Worm (Caenorhabditis elegans) whole organism, midembryonic: ENCODE results near the gene F45E1.2.

Experiments
- T22C8.4 ChIP-seq: fragments of 200-800 bp; sonication (Bioruptor generic); IDR thresholded peaks from 2 replicates; pipeline ENCODE4 v1.3.6; 2022; ENCODE audit warnings: missing genetic modification characterization, missing compliant biosample characterization
- cog-1 ChIP-seq: sonication (generic microtip); optimal IDR thresholded peaks from 2 replicates; lab custom pipeline; 2016; ENCODE audit warnings: missing genetic modification characterization, missing compliant biosample characterization
- flt-1 ChIP-seq: fragments of 200-800 bp; sonication (Bioruptor generic); IDR thresholded peaks from 2 replicates; pipeline ENCODE4 v1.3.6; 2022; ENCODE audit warnings: missing genetic modification characterization, missing compliant biosample characterization
- med-1 ChIP-seq: sonication (generic microtip); optimal IDR thresholded peaks from 2 replicates; lab custom pipeline; 2017; ENCODE audit warnings: missing genetic modification characterization, mild to moderate bottlenecking, missing compliant biosample characterization, antibody characterized with exemption, missing genetic modification reagents; ENCODE audit not compliant: insufficient read depth
- ref-1 ChIP-seq: fragments of 200-800 bp; sonication (Bioruptor generic); conservative IDR thresholded peaks from 2 replicates; pipeline ENCODE4 v1.3.6; 2022; ENCODE audit warnings: missing genetic modification reagents, missing genetic modification characterization, missing compliant biosample characterization
- tab-1 ChIP-seq: fragments of 200-800 bp; sonication (Bioruptor generic); IDR thresholded peaks from 2 replicates; pipeline ENCODE4 v1.3.6; 2022; ENCODE audit warnings: missing genetic modification characterization, missing compliant biosample characterization
- ztf-29 ChIP-seq: fragments of 200-800 bp; sonication (Bioruptor generic); IDR thresholded peaks from 2 replicates; pipeline ENCODE4 v1.3.6; 2022; ENCODE audit warnings: missing genetic modification reagents, missing genetic modification characterization, missing compliant biosample characterization

DNA sequence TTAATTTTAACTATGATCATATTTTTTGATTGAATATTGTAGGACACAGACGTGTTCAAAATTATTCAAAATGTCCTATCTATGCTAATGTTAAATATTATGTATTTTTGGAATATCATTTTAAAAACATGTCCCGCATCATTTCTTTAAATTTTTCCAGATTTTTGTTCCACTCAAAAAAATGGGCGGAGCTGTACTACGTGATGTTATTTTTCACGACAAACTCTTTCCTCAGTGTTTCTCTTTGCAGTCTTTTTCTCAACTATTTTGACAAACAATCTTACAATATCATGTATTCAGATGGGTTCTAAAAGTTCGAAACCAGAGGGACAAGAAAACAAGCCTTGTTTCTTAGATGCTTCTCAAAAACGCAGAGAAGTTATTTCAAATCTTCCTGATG, 27.1 kb upstream of the F45E1.2 start, which contains the start of gene F45E1.5:
- TF ChIP-seq ref-1 (GFP tag; lab: Robert Waterston, UW) (no peak), med-1 (GFP tag; lab: Kevin White, UChicago) (no peak), cog-1 (no peak), T22C8.4 (GFP tag; lab: Robert Waterston, UW) (no peak), ztf-29 (GFP tag; lab: Robert Waterston, UW) (no peak), tab-1 (GFP tag; lab: Robert Waterston, UW) (no peak), flt-1 (GFP tag; lab: Robert Waterston, UW) (no peak)
